Worm (Caenorhabditis elegans): ENCODE data around the gene C45B2.6.

ce11 chrX:6029075-6029474 is 23.6 kb upstream of the C45B2.6 start:
- TF ChIP-seq W03F9.2 (tag; optimal IDR thresholded peaks at IDR 0.05) (no peak), him-1 (tag; optimal IDR thresholded peaks at IDR 0.05) (no peak), dao-5 (tag; optimal IDR thresholded peaks at IDR 0.05) (no peak)

All from whole organism, L4/young adult.